Fruit fly (Drosophila melanogaster) whole organism, prepupa: ENCODE measurements around the gene tara.
A peak's percentile ranks its signal among the peaks of the same experiment; 100 is the strongest.

ENCODE experiments used
- Blimp-1 ChIP-seq: fragments of 200-800 bp; sonication (Bioruptor generic); optimal IDR thresholded peaks from 3 replicates; lab custom pipeline; 2017; ENCODE audit warnings: missing biosample characterization, missing genetic modification characterization, mild to moderate bottlenecking, moderate library complexity, missing genetic modification reagents
- CG10669 ChIP-seq: fragments of 200-800 bp; sonication (Bioruptor generic); optimal IDR thresholded peaks from 3 replicates; lab custom pipeline; 2018; ENCODE audit warnings: missing biosample characterization, mild to moderate bottlenecking, missing genetic modification characterization, moderate library complexity
- CG11294 ChIP-seq: fragments of 200-800 bp; sonication (Bioruptor generic); IDR thresholded peaks from 2 replicates; pipeline ENCODE4 v1.3.6; 2022; ENCODE audit warnings: missing biosample characterization, missing genetic modification characterization
- CG11762 ChIP-seq: fragments of 200-800 bp; sonication (Bioruptor generic); optimal IDR thresholded peaks from 3 replicates; lab custom pipeline; 2016; ENCODE audit warnings: missing biosample characterization, missing genetic modification characterization; ENCODE audit not compliant: insufficient read depth
- CG11902 ChIP-seq: fragments of 200-800 bp; sonication (Bioruptor generic); optimal IDR thresholded peaks from 3 replicates; lab custom pipeline; 2016; ENCODE audit warnings: missing biosample characterization, missing genetic modification characterization
- CG15336 ChIP-seq: fragments of 200-800 bp; sonication (Bioruptor generic); IDR thresholded peaks from 2 replicates; pipeline ENCODE4 v1.3.6; 2022; ENCODE audit warnings: missing biosample characterization, missing genetic modification characterization
- CG16779 ChIP-seq: fragments of 200-800 bp; sonication (Bioruptor generic); optimal IDR thresholded peaks from 3 replicates; lab custom pipeline; 2017; ENCODE audit warnings: missing biosample characterization, mild to moderate bottlenecking, missing genetic modification characterization
- CG3032 ChIP-seq: fragments of 200-800 bp; optimal IDR thresholded peaks from 2 replicates; lab custom pipeline; 2019; ENCODE audit warnings: missing biosample characterization, mild to moderate bottlenecking, missing genetic modification characterization, moderate library complexity
- CG31627 ChIP-seq: fragments of 200-800 bp; sonication (Bioruptor generic); optimal IDR thresholded peaks from 3 replicates; lab custom pipeline; 2016; ENCODE audit warnings: missing biosample characterization, missing genetic modification characterization
- CG3919 ChIP-seq: fragments of 200-800 bp; sonication (Bioruptor generic); optimal IDR thresholded peaks from 3 replicates; lab custom pipeline; 2016; ENCODE audit warnings: missing biosample characterization, missing genetic modification characterization
- CG4318 ChIP-seq: fragments of 200-800 bp; sonication (Bioruptor generic); optimal IDR thresholded peaks from 3 replicates; lab custom pipeline; 2017; ENCODE audit warnings: missing biosample characterization, mild to moderate bottlenecking, missing genetic modification characterization
- CG6276 ChIP-seq: fragments of 200-800 bp; sonication (Bioruptor generic); optimal IDR thresholded peaks from 2 replicates; lab custom pipeline; 2017; ENCODE audit warnings: missing biosample characterization, mild to moderate bottlenecking, missing genetic modification characterization
- CG6792 ChIP-seq: fragments of 200-800 bp; sonication (Bioruptor generic); optimal IDR thresholded peaks from 3 replicates; lab custom pipeline; 2016; ENCODE audit warnings: missing biosample characterization, missing genetic modification characterization
- CG6808 ChIP-seq: fragments of 200-800 bp; sonication (Bioruptor generic); optimal IDR thresholded peaks from 3 replicates; lab custom pipeline; 2017; ENCODE audit warnings: missing biosample characterization, missing genetic modification characterization, mild to moderate bottlenecking, moderate library complexity, missing genetic modification reagents
- CG6854 ChIP-seq: fragments of 200-800 bp; sonication (Bioruptor generic); optimal IDR thresholded peaks from 2 replicates; lab custom pipeline; 2017; ENCODE audit warnings: missing biosample characterization, mild to moderate bottlenecking, missing genetic modification characterization
- CG7368 ChIP-seq: fragments of 200-800 bp; sonication (Bioruptor generic); optimal IDR thresholded peaks from 3 replicates; lab custom pipeline; 2016; ENCODE audit warnings: missing biosample characterization, missing genetic modification characterization
- CG8119 ChIP-seq: fragments of 200-800 bp; sonication (Bioruptor generic); IDR thresholded peaks from 3 replicates; pipeline ENCODE4 v1.3.6; 2022; ENCODE audit warnings: missing biosample characterization, missing genetic modification characterization
- CG9139 ChIP-seq: fragments of 200-800 bp; sonication (Bioruptor generic); optimal IDR thresholded peaks from 3 replicates; lab custom pipeline; 2017; ENCODE audit warnings: missing biosample characterization, mild to moderate bottlenecking, missing genetic modification characterization
- Eip75B ChIP-seq: fragments of 200-800 bp; sonication (Bioruptor generic); optimal IDR thresholded peaks from 3 replicates; lab custom pipeline; 2016; ENCODE audit warnings: missing biosample characterization, missing genetic modification characterization
- Eip78C ChIP-seq: fragments of 200-800 bp; sonication (Bioruptor generic); peaks from one replicate; lab custom pipeline; 2016; ENCODE audit warnings: missing biosample characterization, missing genetic modification characterization
- Eip93F ChIP-seq: fragments of 200-800 bp; sonication (Bioruptor generic); optimal IDR thresholded peaks from 2 replicates; lab custom pipeline; 2016; ENCODE audit warnings: missing biosample characterization, mild to moderate bottlenecking, missing genetic modification characterization
- Ets96B ChIP-seq: fragments of 200-800 bp; optimal IDR thresholded peaks from 2 replicates; lab custom pipeline; 2019; ENCODE audit warnings: missing biosample characterization, mild to moderate bottlenecking, missing genetic modification characterization, moderate library complexity
- Hr38 ChIP-seq: sonication (Bioruptor generic); optimal IDR thresholded peaks from 2 replicates; lab custom pipeline; 2016; ENCODE audit warnings: missing biosample characterization, missing genetic modification characterization
- Hr39 ChIP-seq: fragments of 200-800 bp; sonication (Bioruptor generic); optimal IDR thresholded peaks from 2 replicates; lab custom pipeline; 2016; ENCODE audit warnings: missing biosample characterization, missing genetic modification characterization
- Met ChIP-seq: fragments of 200-800 bp; sonication (Bioruptor generic); optimal IDR thresholded peaks from 3 replicates; lab custom pipeline; 2016; ENCODE audit warnings: missing biosample characterization, missing genetic modification characterization
- Smox ChIP-seq: fragments of 200-800 bp; sonication (Bioruptor generic); optimal IDR thresholded peaks from 3 replicates; lab custom pipeline; 2016; ENCODE audit warnings: missing biosample characterization, missing genetic modification characterization
- Sox102F ChIP-seq: fragments of 200-800 bp; sonication (Bioruptor generic); optimal IDR thresholded peaks from 2 replicates; lab custom pipeline; 2016; ENCODE audit warnings: missing biosample characterization, mild to moderate bottlenecking, missing genetic modification characterization
- Sox15 ChIP-seq: fragments of 200-800 bp; sonication (Bioruptor generic); optimal IDR thresholded peaks from 3 replicates; lab custom pipeline; 2016; ENCODE audit warnings: missing biosample characterization, missing genetic modification characterization
- achi ChIP-seq: fragments of 200-800 bp; sonication (Bioruptor generic); optimal IDR thresholded peaks from 3 replicates; lab custom pipeline; 2016; ENCODE audit warnings: missing biosample characterization, missing genetic modification characterization
- acj6 ChIP-seq: fragments of 200-800 bp; sonication (Bioruptor generic); optimal IDR thresholded peaks from 3 replicates; lab custom pipeline; 2016; ENCODE audit warnings: missing biosample characterization, missing genetic modification characterization
- dsx ChIP-seq: fragments of 200-800 bp; optimal IDR thresholded peaks from 3 replicates; lab custom pipeline; 2019; ENCODE audit warnings: missing biosample characterization, mild to moderate bottlenecking, missing genetic modification characterization, moderate library complexity; ENCODE audit not compliant: poor library complexity, severe bottlenecking
- eg ChIP-seq: fragments of 200-800 bp; sonication (Bioruptor generic); IDR thresholded peaks from 3 replicates; pipeline ENCODE4 v1.3.6; 2022; ENCODE audit warnings: missing biosample characterization, missing genetic modification characterization
- esn ChIP-seq: fragments of 200-800 bp; sonication (Bioruptor generic); optimal IDR thresholded peaks from 2 replicates; lab custom pipeline; 2016; ENCODE audit warnings: missing biosample characterization, mild to moderate bottlenecking, missing genetic modification characterization, moderate library complexity
- fkh ChIP-seq: fragments of 200-800 bp; sonication (Bioruptor generic); optimal IDR thresholded peaks from 3 replicates; lab custom pipeline; 2017; ENCODE audit warnings: missing biosample characterization, mild to moderate bottlenecking, missing genetic modification characterization, moderate library complexity
- lz ChIP-seq: fragments of 200-800 bp; sonication (Bioruptor generic); optimal IDR thresholded peaks from 3 replicates; lab custom pipeline; 2016; ENCODE audit warnings: missing biosample characterization, missing genetic modification characterization
- net ChIP-seq: fragments of 200-800 bp; sonication (Bioruptor generic); optimal IDR thresholded peaks from 3 replicates; lab custom pipeline; 2016; ENCODE audit warnings: missing biosample characterization, missing genetic modification characterization
- pdm3 ChIP-seq: fragments of 200-800 bp; sonication (Bioruptor generic); optimal IDR thresholded peaks from 3 replicates; lab custom pipeline; 2016; ENCODE audit warnings: missing biosample characterization, missing genetic modification characterization
- salr ChIP-seq, 2 experiments: fragments of 200-800 bp; sonication (Bioruptor generic); optimal IDR thresholded peaks; 3 replicates each; lab custom pipeline; 2016 to 2018; ENCODE audit warnings: missing biosample characterization in 2 of 2, missing genetic modification characterization in 2 of 2, mild to moderate bottlenecking in 1 of 2
- spab ChIP-seq: fragments of 200-800 bp; sonication (Bioruptor generic); optimal IDR thresholded peaks from 2 replicates; lab custom pipeline; 2017; ENCODE audit warnings: missing biosample characterization, mild to moderate bottlenecking, missing genetic modification characterization, missing genetic modification reagents
- ss ChIP-seq, 2 experiments: fragments of 200-800 bp; sonication (Bioruptor generic); optimal IDR thresholded peaks; 2 replicates in 1 of 2; 3 replicates in 1 of 2; lab custom pipeline; 2017 to 2018; ENCODE audit warnings: mild to moderate bottlenecking in 2 of 2, missing biosample characterization in 2 of 2, missing genetic modification characterization in 2 of 2, moderate library complexity in 1 of 2
- svp ChIP-seq: fragments of 200-800 bp; sonication (Bioruptor generic); peaks from one replicate; lab custom pipeline; 2016; ENCODE audit warnings: missing biosample characterization, missing genetic modification characterization
- vri ChIP-seq: fragments of 200-800 bp; sonication (Bioruptor generic); optimal IDR thresholded peaks from 3 replicates; lab custom pipeline; 2016; ENCODE audit warnings: missing biosample characterization, mild to moderate bottlenecking, missing genetic modification characterization

tara gene

dm6 chr3R:16228719-16229704 lies 3.6 kb downstream of the tara start (continued):
- TF ChIP-seq CG16779 (tag; lab: Kevin White, UChicago) = no peak
- TF ChIP-seq CG10669 = no peak
- no peak for TF ChIP-seq CG4318 (GFP tag; lab: Kevin White, UChicago)
- TF ChIP-seq CG11294 (GFP tag; lab: Robert Waterston, UW) = no peak
- TF ChIP-seq Smox (GFP tag; lab: Kevin White, UChicago) = no peak
- TF ChIP-seq vri = peak; percentile 57
- TF ChIP-seq CG6792 = no peak
- TF ChIP-seq net = peak; percentile 5
- peak; percentile 83 for TF ChIP-seq dsx
- peak; percentile 63 to 78 for TF ChIP-seq ss (GFP tag; optimal IDR thresholded peaks at IDR 0.05; lab: Kevin White, UChicago)
- TF ChIP-seq Met (GFP tag; lab: Kevin White, UChicago) = peak; percentile 32

DNA sequence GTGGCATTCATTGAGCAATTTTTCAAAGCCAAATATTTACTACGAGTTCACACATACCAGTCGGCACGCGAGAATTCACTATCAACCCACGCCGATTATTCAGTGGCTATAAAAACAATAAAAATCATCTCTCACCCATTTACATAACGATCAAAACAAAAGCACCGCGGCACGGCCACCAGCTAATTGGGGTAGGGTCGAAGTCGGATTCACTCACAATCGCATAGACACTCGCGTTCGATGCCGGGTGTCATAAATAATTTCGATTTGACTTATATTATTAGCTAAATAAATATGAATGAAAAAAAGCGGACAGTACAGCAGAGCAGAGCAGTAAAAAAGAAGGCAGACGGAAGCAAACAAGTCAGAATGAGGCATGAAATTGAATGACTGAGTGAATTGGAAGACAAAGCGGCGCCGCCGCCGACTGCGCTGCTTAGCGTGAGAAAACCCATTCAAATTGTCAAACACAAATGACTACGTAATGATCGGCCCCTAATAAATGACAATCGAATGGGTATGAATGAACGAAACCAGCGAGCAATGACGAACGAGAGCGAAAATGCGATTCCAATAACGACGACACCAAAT lies 4.7 kb downstream of the tara start:
- no peak for TF ChIP-seq CG6854 (GFP tag; lab: Kevin White, UChicago)
- peak; percentile 2 for TF ChIP-seq Eip78C (GFP tag; lab: Kevin White, UChicago)
- no peak for TF ChIP-seq CG11902
- TF ChIP-seq CG9139 (GFP tag; lab: Kevin White, UChicago) = no peak
- TF ChIP-seq fkh = peak; percentile 90
- TF ChIP-seq svp (GFP tag; lab: Kevin White, UChicago) = peak; percentile 64
- no peak for TF ChIP-seq Hr38 (GFP tag; lab: Kevin White, UChicago)
- no peak for TF ChIP-seq CG31627 (GFP tag; lab: Kevin White, UChicago)
- no peak for TF ChIP-seq CG3032
- peak; percentile 41 for TF ChIP-seq vri
- TF ChIP-seq CG11762 (GFP tag; lab: Kevin White, UChicago) = no peak

- peak; percentile 74 for TF ChIP-seq net
- TF ChIP-seq ss (GFP tag; optimal IDR thresholded peaks at IDR 0.05; lab: Kevin White, UChicago) = peak; percentile 16 to 83
- no peak for TF ChIP-seq eg
- TF ChIP-seq pdm3 (GFP tag; lab: Kevin White, UChicago) = peak; percentile 81
- peak; percentile 77 for TF ChIP-seq CG3032
- TF ChIP-seq fkh = peak; percentile 55
- peak; percentile 42 for TF ChIP-seq Eip93F
- peak; percentile 68 for TF ChIP-seq spab
- peak; percentile 20 to 72 for TF ChIP-seq salr (GFP tag; optimal IDR thresholded peaks at IDR 0.05; lab: Kevin White, UChicago)
- peak; percentile 51 for TF ChIP-seq dsx
- TF ChIP-seq CG16779 (tag; lab: Kevin White, UChicago) = peak; percentile 75
- peak; percentile 81 for TF ChIP-seq svp (GFP tag; lab: Kevin White, UChicago)
- peak; percentile 64 for TF ChIP-seq Ets96B (tag; lab: Kevin White, UChicago)
- TF ChIP-seq achi (GFP tag; lab: Kevin White, UChicago) = peak; percentile 71
- peak; percentile 78 for TF ChIP-seq CG10669
- peak; percentile 80 for TF ChIP-seq acj6 (GFP tag; lab: Kevin White, UChicago)
- peak; percentile 64 for TF ChIP-seq CG7368 (GFP tag; lab: Kevin White, UChicago)
- TF ChIP-seq esn (GFP tag; lab: Kevin White, UChicago) = peak; percentile 70
- TF ChIP-seq Sox15 (GFP tag; lab: Kevin White, UChicago) = peak; percentile 65
- peak; percentile 67 for TF ChIP-seq CG6808
- no peak for TF ChIP-seq CG15336
- peak; percentile 43 for TF ChIP-seq Sox102F (GFP tag; lab: Kevin White, UChicago)
- TF ChIP-seq Blimp-1 (GFP tag; lab: Kevin White, UChicago) = peak; percentile 3
- peak; percentile 43 for TF ChIP-seq lz (GFP tag; lab: Kevin White, UChicago)
- peak; percentile 70 for TF ChIP-seq CG6276
- peak; percentile 88 for TF ChIP-seq Eip78C (GFP tag; lab: Kevin White, UChicago)
- peak; percentile 80 for TF ChIP-seq Eip75B (GFP tag; lab: Kevin White, UChicago)
- TF ChIP-seq Hr39 (GFP tag; lab: Kevin White, UChicago) = peak; percentile 78
- TF ChIP-seq CG8119 (GFP tag; lab: Robert Waterston, UW) = no peak
- TF ChIP-seq CG3919 (GFP tag; lab: Kevin White, UChicago) = peak; percentile 76
Observed at dm6 chr3R:16231385-16232307, 6.2 kb downstream of the tara start.
